Worm (Caenorhabditis elegans) whole organism, L4 larva: ENCODE measurements around the gene immp-1.

Experiments
- F10B5.3 ChIP-seq: sonication (generic microtip); optimal IDR thresholded peaks from 2 replicates; lab custom pipeline; 2016; ENCODE audit warnings: mild to moderate bottlenecking, missing genetic modification characterization, missing compliant biosample characterization
- Y48G9A.11 ChIP-seq: fragments of 200-800 bp; sonication (Bioruptor generic); IDR thresholded peaks from 2 replicates; pipeline ENCODE4 v1.3.6; 2022; ENCODE audit warnings: missing genetic modification reagents, missing genetic modification characterization, missing compliant biosample characterization
- Y5F2A.4 ChIP-seq: fragments of 200-800 bp; sonication (Bioruptor generic); optimal IDR thresholded peaks from 2 replicates; lab custom pipeline; 2018; ENCODE audit warnings: mild to moderate bottlenecking, missing genetic modification characterization, missing compliant biosample characterization
- ZK546.5 ChIP-seq, 2 experiments: sonication (generic microtip); optimal IDR thresholded peaks; 2 replicates each; lab custom pipeline; 2017; ENCODE audit warnings: missing biosample characterization in 2 of 2, missing genetic modification characterization in 2 of 2
- ceh-20 ChIP-seq: fragments of 200-800 bp; sonication (Bioruptor generic); IDR thresholded peaks from 2 replicates; pipeline ENCODE4 v1.3.6; 2022; ENCODE audit warnings: missing genetic modification reagents, missing genetic modification characterization, missing compliant biosample characterization
- ceh-62 ChIP-seq: sonication (generic microtip); optimal IDR thresholded peaks from 2 replicates; lab custom pipeline; 2017; ENCODE audit warnings: missing biosample characterization, missing genetic modification characterization
- ceh-82 ChIP-seq: sonication (generic microtip); optimal IDR thresholded peaks from 2 replicates; lab custom pipeline; 2017; ENCODE audit warnings: missing biosample characterization, missing genetic modification characterization
- ces-1 ChIP-seq: fragments of 150-350 bp; sonication (generic microtip); optimal IDR thresholded peaks from 4 replicates; lab custom pipeline; 2014; ENCODE audit warnings: missing biosample characterization, missing genetic modification reagents, missing genetic modification characterization
- cey-2 ChIP-seq: sonication (generic microtip); optimal IDR thresholded peaks from 3 replicates; lab custom pipeline; 2017; ENCODE audit warnings: missing genetic modification characterization, mild to moderate bottlenecking, missing compliant biosample characterization, antibody characterized with exemption, borderline replicate concordance; ENCODE audit not compliant: insufficient read depth
- ctbp-1 ChIP-seq: fragments of 200-800 bp; sonication (Bioruptor generic); IDR thresholded peaks from 2 replicates; pipeline ENCODE4 v1.3.6; 2022; ENCODE audit warnings: missing genetic modification reagents, missing genetic modification characterization, missing compliant biosample characterization
- daf-16 ChIP-seq, 3 experiments: sonication (generic microtip); optimal IDR thresholded peaks; 2 replicates each; lab custom pipeline; 2016 to 2017; ENCODE audit warnings: missing genetic modification characterization in 3 of 3, missing genetic modification reagents in 3 of 3, mild to moderate bottlenecking in 2 of 3, missing compliant biosample characterization in 2 of 3, missing biosample characterization in 1 of 3, moderate library complexity in 1 of 3
- daf-19 ChIP-seq: fragments of 200-800 bp; sonication (Bioruptor generic); conservative IDR thresholded peaks from 2 replicates; pipeline ENCODE4 v1.3.6; 2022; ENCODE audit warnings: missing genetic modification characterization, missing compliant biosample characterization
- dve-1 ChIP-seq: sonication (generic microtip); optimal IDR thresholded peaks from 2 replicates; lab custom pipeline; 2017; ENCODE audit warnings: antibody characterized with exemption, mild to moderate bottlenecking, missing genetic modification characterization, missing compliant biosample characterization; ENCODE audit not compliant: insufficient read depth
- egl-43 ChIP-seq: fragments of 200-800 bp; sonication (Bioruptor generic); IDR thresholded peaks from 2 replicates; pipeline ENCODE4 v1.3.6; 2022; ENCODE audit warnings: missing genetic modification reagents, missing genetic modification characterization, missing compliant biosample characterization
- hlh-11 ChIP-seq: fragments of 200-800 bp; sonication (Bioruptor generic); optimal IDR thresholded peaks from 2 replicates; lab custom pipeline; 2018; ENCODE audit warnings: mild to moderate bottlenecking, missing genetic modification characterization, missing compliant biosample characterization
- hmg-1.1 ChIP-seq: fragments of 200-800 bp; sonication (Bioruptor generic); IDR thresholded peaks from 2 replicates; pipeline ENCODE4 v1.3.6; 2022; ENCODE audit warnings: missing genetic modification reagents, missing genetic modification characterization, missing compliant biosample characterization
- jun-1 ChIP-seq: fragments of 150-350 bp; optimal IDR thresholded peaks from 2 replicates; lab custom pipeline; 2014; ENCODE audit warnings: missing biosample characterization, missing genetic modification reagents, missing genetic modification characterization
- lin-1 ChIP-seq: fragments of 200-800 bp; sonication (Bioruptor generic); IDR thresholded peaks from 2 replicates; pipeline ENCODE4 v1.3.6; 2022; ENCODE audit warnings: missing genetic modification reagents, missing genetic modification characterization, missing compliant biosample characterization
- lin-13 ChIP-seq: fragments of 150-350 bp; optimal IDR thresholded peaks from 2 replicates; lab custom pipeline; 2014; ENCODE audit warnings: missing biosample characterization, missing genetic modification reagents, missing genetic modification characterization
- lin-38 ChIP-seq: fragments of 200-800 bp; sonication (Bioruptor generic); IDR thresholded peaks from 2 replicates; pipeline ENCODE4 v1.3.6; 2022; ENCODE audit warnings: missing genetic modification reagents, missing genetic modification characterization, missing compliant biosample characterization
- lsy-2 ChIP-seq, 2 experiments: fragments of 150-350 bp in 1 of 2; sonication (generic microtip) in 1 of 2; optimal IDR thresholded peaks; 2 replicates each; lab custom pipeline; 2014 to 2017; ENCODE audit warnings: missing biosample characterization in 2 of 2, missing genetic modification characterization in 2 of 2
- madf-9 ChIP-seq: fragments of 200-800 bp; sonication (Bioruptor generic); conservative IDR thresholded peaks from 2 replicates; pipeline ENCODE4 v1.3.6; 2022; ENCODE audit warnings: missing genetic modification reagents, missing genetic modification characterization, missing compliant biosample characterization
- mep-1 ChIP-seq: fragments of 150-350 bp; sonication (generic microtip); optimal IDR thresholded peaks from 3 replicates; lab custom pipeline; 2014; ENCODE audit warnings: missing biosample characterization, missing genetic modification characterization
- nhr-111 ChIP-seq: fragments of 200-800 bp; sonication (Bioruptor generic); optimal IDR thresholded peaks from 2 replicates; lab custom pipeline; 2018; ENCODE audit warnings: mild to moderate bottlenecking, missing genetic modification characterization, missing compliant biosample characterization
- nhr-25 ChIP-seq: sonication (generic microtip); optimal IDR thresholded peaks from 2 replicates; lab custom pipeline; 2017; ENCODE audit warnings: missing genetic modification characterization, mild to moderate bottlenecking, missing compliant biosample characterization, antibody characterized with exemption, moderate library complexity, borderline replicate concordance; ENCODE audit not compliant: insufficient read depth
- nhr-28 ChIP-seq: fragments of 150-350 bp; optimal IDR thresholded peaks from 2 replicates; lab custom pipeline; 2014; ENCODE audit warnings: missing biosample characterization, missing genetic modification characterization
- nhr-48 ChIP-seq: sonication (generic microtip); optimal IDR thresholded peaks from 2 replicates; lab custom pipeline; 2016; ENCODE audit warnings: mild to moderate bottlenecking, missing genetic modification characterization, missing compliant biosample characterization
- nhr-77 ChIP-seq: fragments of 150-350 bp; optimal IDR thresholded peaks from 2 replicates; lab custom pipeline; 2014; ENCODE audit warnings: missing biosample characterization, missing genetic modification characterization
- php-3 ChIP-seq: fragments of 200-800 bp; sonication (Bioruptor generic); IDR thresholded peaks from 2 replicates; pipeline ENCODE4 v1.3.6; 2022; ENCODE audit warnings: missing genetic modification reagents, missing genetic modification characterization, missing compliant biosample characterization
- pqm-1 ChIP-seq: sonication (generic microtip); optimal IDR thresholded peaks from 2 replicates; lab custom pipeline; 2017; ENCODE audit warnings: missing biosample characterization, missing genetic modification characterization
- set-16 ChIP-seq: fragments of 200-800 bp; sonication (Bioruptor generic); IDR thresholded peaks from 2 replicates; pipeline ENCODE4 v1.3.6; 2022; ENCODE audit warnings: missing genetic modification reagents, missing genetic modification characterization, missing compliant biosample characterization
- skn-1 ChIP-seq: fragments of 150-350 bp; optimal IDR thresholded peaks from 2 replicates; lab custom pipeline; 2014; ENCODE audit warnings: missing biosample characterization, missing genetic modification characterization
- snpc-4 ChIP-seq: fragments of 150-350 bp; optimal IDR thresholded peaks from 2 replicates; lab custom pipeline; 2014; ENCODE audit warnings: missing biosample characterization, missing genetic modification characterization
- tag-97 ChIP-seq: fragments of 200-800 bp; sonication (Bioruptor generic); IDR thresholded peaks from 2 replicates; pipeline ENCODE4 v1.3.6; 2022; ENCODE audit warnings: missing genetic modification characterization, missing compliant biosample characterization
- unc-130 ChIP-seq: sonication (generic microtip); optimal IDR thresholded peaks from 2 replicates; lab custom pipeline; 2016; ENCODE audit warnings: missing genetic modification reagents, missing genetic modification characterization, missing compliant biosample characterization
- unc-39 ChIP-seq: sonication (generic microtip); optimal IDR thresholded peaks from 2 replicates; lab custom pipeline; 2017; ENCODE audit warnings: missing biosample characterization, missing genetic modification characterization
- zfp-3 ChIP-seq: fragments of 200-800 bp; sonication (Bioruptor generic); conservative IDR thresholded peaks from 2 replicates; pipeline ENCODE4 v1.3.6; 2022; ENCODE audit warnings: missing genetic modification reagents, missing genetic modification characterization, missing compliant biosample characterization

immp-1 gene

ce11 chrIII:11814653-11815052, 39.9 kb downstream of the immp-1 start:
- TF ChIP-seq nhr-28 (tag; lab: Kevin White, UChicago) (peak; percentile 17), unc-130 (no peak), lin-1 (no peak), unc-39 (no peak), daf-19 (GFP tag; lab: Robert Waterston, UW) (no peak), nhr-25 (peak; percentile 78), egl-43 (GFP tag; lab: Robert Waterston, UW) (no peak)

DNA sequence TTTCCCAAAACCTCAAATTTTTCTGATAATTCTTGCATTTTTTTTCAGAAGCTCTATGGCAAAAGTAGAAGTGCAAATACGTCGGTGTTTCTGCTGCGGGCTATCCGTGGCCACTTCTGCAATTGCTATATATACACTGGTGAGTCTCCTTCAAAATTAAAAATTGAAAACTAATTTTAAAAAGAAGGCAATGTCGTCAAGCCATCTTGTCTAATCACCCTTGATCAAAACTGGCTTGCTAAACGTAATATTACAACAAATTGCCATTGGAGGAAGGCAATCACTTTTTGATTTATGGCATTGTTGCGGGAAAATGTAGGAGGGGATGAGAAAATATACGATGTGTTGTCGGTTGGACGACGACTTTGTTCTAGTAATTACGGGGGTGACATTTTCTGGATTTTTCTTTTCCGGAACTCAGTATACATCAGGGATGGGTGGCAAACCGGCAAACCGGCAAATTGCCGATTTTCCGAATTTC, 41.8 kb downstream of the immp-1 start, which contains the start of gene C18D11.1:
Gene C18D11.1 (plus strand): TSS at position 51 of the 481 bp plus-strand sequence.
- TF ChIP-seq Y5F2A.4 (GFP tag; lab: Kevin White, UChicago) = no peak
- no peak for TF ChIP-seq zfp-3
- TF ChIP-seq ceh-20 (GFP tag; lab: Robert Waterston, UW) = no peak

ce11 chrIII:11817865-11818264, 43.1 kb downstream of the immp-1 start:
- no peak for TF ChIP-seq unc-130
- TF ChIP-seq set-16 (GFP tag; lab: Robert Waterston, UW) = 0 out of 2 replicates have a peak, but pooled peaks have one; percentile 4
- no peak for TF ChIP-seq mep-1
- no peak for TF ChIP-seq daf-16 (GFP tag; optimal IDR thresholded peaks at IDR 0.05; lab: Kevin White, UChicago)
- TF ChIP-seq daf-16 (tag; optimal IDR thresholded peaks at IDR 0.05; lab: Kevin White, UChicago) = peak; percentile 3
- TF ChIP-seq snpc-4 (tag; lab: Kevin White, UChicago) = peak; percentile 26
- TF ChIP-seq madf-9 (GFP tag; lab: Robert Waterston, UW) = no peak
- TF ChIP-seq nhr-48 (tag; lab: Kevin White, UChicago) = no peak

DNA sequence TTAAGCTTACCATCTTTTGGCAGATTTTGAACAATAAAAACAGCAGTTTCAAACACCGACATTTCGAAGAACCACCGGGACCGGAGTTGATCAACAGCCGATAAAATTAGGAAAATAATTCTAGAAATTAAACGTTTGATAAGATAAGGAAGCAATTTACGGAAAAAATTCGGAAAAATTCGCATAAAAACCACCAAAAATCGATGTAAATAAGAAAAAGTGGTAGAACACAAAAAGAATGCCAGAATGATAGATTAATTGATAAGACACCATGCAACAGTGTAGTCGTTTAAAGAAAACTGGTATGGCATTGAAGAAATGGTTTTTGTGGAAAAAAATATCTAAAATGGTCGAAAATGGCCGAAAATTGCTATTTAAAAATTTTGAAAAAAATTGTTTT, 47.7 kb downstream of the immp-1 start, which contains the start of gene maa-1:
Gene maa-1 (minus strand): TSS at position 120 of the 400 bp plus-strand sequence.
- TF ChIP-seq lin-38 (GFP tag; lab: Robert Waterston, UW) (no peak), skn-1 (no peak), php-3 (GFP tag; lab: Robert Waterston, UW) (0 out of 2 replicates have a peak, but pooled peaks have one; percentile 56), nhr-28 (tag; lab: Kevin White, UChicago) (peak; percentile 78), dve-1 (tag; lab: Kevin White, UChicago) (peak; percentile 74), pqm-1 (tag; lab: Kevin White, UChicago) (peak; percentile 39), cey-2 (no peak), F10B5.3 (tag; lab: Kevin White, UChicago) (no peak), nhr-77 (peak; percentile 48), lin-13 (no peak), egl-43 (GFP tag; lab: Robert Waterston, UW) (no peak), hmg-1.1 (no peak), lsy-2 (tag; optimal IDR thresholded peaks at IDR 0.05; lab: Kevin White, UChicago) (peak in 1 of 2 experiments; percentile 8), jun-1 (tag; lab: Kevin White, UChicago) (no peak), daf-16 (GFP tag; optimal IDR thresholded peaks at IDR 0.05; lab: Kevin White, UChicago) (no peak), daf-16 (tag; optimal IDR thresholded peaks at IDR 0.05; lab: Kevin White, UChicago) (peak; percentile 97), hlh-11 (peak; percentile 64), ceh-62 (tag; lab: Kevin White, UChicago) (no peak), ceh-82 (tag; lab: Kevin White, UChicago) (no peak), ctbp-1 (GFP tag; lab: Robert Waterston, UW) (no peak), Y48G9A.11 (GFP tag; lab: Robert Waterston, UW) (no peak), ZK546.5 (tag; optimal IDR thresholded peaks at IDR 0.05; lab: Kevin White, UChicago) (no peak), tag-97 (no peak), nhr-111 (no peak), ces-1 (GFP tag; lab: Kevin White, UChicago) (no peak)
